Fruit fly (Drosophila melanogaster): Measurements from ENCODE around the gene Scp2.

Gene Scp2

dm6 chr3R:16553459-16554230 lies 29.8 kb downstream of the Scp2 start (continued):
- TF ChIP-seq CG11560 (tag; IDR thresholded peaks at IDR 0.05) (no peak), chm (GFP tag; IDR thresholded peaks at IDR 0.05) (peak; percentile 51; the same call in 1 of the 2 replicates), CG10321 (GFP tag; IDR thresholded peaks at IDR 0.05) (no peak), sqz (GFP tag; optimal IDR thresholded peaks at IDR 0.05) (no peak), Meics (GFP tag; optimal IDR thresholded peaks at IDR 0.05) (peak; percentile 11), ato (GFP tag; IDR thresholded peaks at IDR 0.05; ENCODE audit: partially characterized antibody) (0 out of 2 replicates have a peak, but pooled peaks have one; percentile 24), CG17802 (tag; optimal IDR thresholded peaks at IDR 0.05) (peak; percentile 9), Pdp1 (GFP tag; optimal IDR thresholded peaks at IDR 0.05) (no peak), gcm (GFP tag; optimal IDR thresholded peaks at IDR 0.05) (peak; percentile 81), fd3F (GFP tag; optimal IDR thresholded peaks at IDR 0.05) (no peak), CG12104 (GFP tag; optimal IDR thresholded peaks at IDR 0.05) (peak; percentile 60), CG7556 (GFP tag; optimal IDR thresholded peaks at IDR 0.05) (peak; percentile 24), CG7271 (tag; optimal IDR thresholded peaks at IDR 0.05) (no peak), CG8478 (optimal IDR thresholded peaks at IDR 0.05) (no peak), kni (GFP tag; optimal IDR thresholded peaks at IDR 0.05) (peak; percentile 1), row (GFP tag; IDR thresholded peaks at IDR 0.05) (peak; percentile 25; the same call in 1 of the 3 replicates), CG8359 (GFP tag; optimal IDR thresholded peaks at IDR 0.05; ENCODE audit: borderline replicate concordance) (no peak)

- peak; percentile 100 for TF ChIP-seq zen (tag; optimal IDR thresholded peaks at IDR 0.05)
- no peak for TF ChIP-seq CG14860 (GFP tag; IDR thresholded peaks at IDR 0.05; ENCODE audit: partially characterized antibody)
- peak; percentile 54 for TF ChIP-seq Kr (GFP tag; optimal IDR thresholded peaks at IDR 0.05)
- peak; percentile 29; the same call in 1 of the 3 replicates for TF ChIP-seq CG6791 (GFP tag; IDR thresholded peaks at IDR 0.05; ENCODE audit: partially characterized antibody)
- peak; percentile 93 for TF ChIP-seq kni (GFP tag; optimal IDR thresholded peaks at IDR 0.05)
- peak; percentile 91 for TF ChIP-seq HLHmδ (GFP tag; optimal IDR thresholded peaks at IDR 0.05)
- no peak for TF ChIP-seq Asciz (GFP tag; optimal IDR thresholded peaks at IDR 0.05)
- no peak for TF ChIP-seq Dp (GFP tag; optimal IDR thresholded peaks at IDR 0.05)
- TF ChIP-seq sens (GFP tag), result peak; percentile 71
- TF ChIP-seq gce (GFP tag; IDR thresholded peaks at IDR 0.05), result 0 out of 3 replicates have a peak, but pooled peaks have one; percentile 20
- TF ChIP-seq D (optimal IDR thresholded peaks at IDR 0.05), result peak; percentile 98
- no peak for TF ChIP-seq D (GFP tag; optimal IDR thresholded peaks at IDR 0.05)
- TF ChIP-seq CG13296 (GFP tag; optimal IDR thresholded peaks at IDR 0.05), result no peak
- TF ChIP-seq sug (tag; optimal IDR thresholded peaks at IDR 0.05), result no peak
- no peak for TF ChIP-seq Aef1 (GFP tag; IDR thresholded peaks at IDR 0.05)
- TF ChIP-seq Taf1 (GFP tag; IDR thresholded peaks at IDR 0.05), result no peak
- TF ChIP-seq dati (GFP tag; IDR thresholded peaks at IDR 0.05), result no peak
- TF ChIP-seq zfh1 (GFP tag; IDR thresholded peaks at IDR 0.05), result 0 out of 3 replicates have a peak, but pooled peaks have one; percentile 28
- TF ChIP-seq CG18599 (GFP tag; optimal IDR thresholded peaks at IDR 0.05), result peak; percentile 9
- TF ChIP-seq luna (GFP tag; optimal IDR thresholded peaks at IDR 0.05), result no peak
- no peak for TF ChIP-seq Med (GFP tag)
- TF ChIP-seq abd-A (tag; optimal IDR thresholded peaks at IDR 0.05), result peak; percentile 48
- TF ChIP-seq prd (optimal IDR thresholded peaks at IDR 0.05), result no peak
- TF ChIP-seq prd (GFP tag; IDR thresholded peaks at IDR 0.05), result peak; percentile 22; the same call in 1 of the 3 replicates
- TF ChIP-seq tll (GFP tag; optimal IDR thresholded peaks at IDR 0.05), result peak in 1 of 2 experiments; percentile 66
- peak; percentile 47 for TF ChIP-seq twi (tag; optimal IDR thresholded peaks at IDR 0.05)
- TF ChIP-seq Hr3 (GFP tag; optimal IDR thresholded peaks at IDR 0.05), result no peak
- TF ChIP-seq nerfin-2 (GFP tag; IDR thresholded peaks at IDR 0.05; ENCODE audit: partially characterized antibody), result 0 out of 2 replicates have a peak, but pooled peaks have one; percentile 15
- TF ChIP-seq CG14014 (GFP tag; IDR thresholded peaks at IDR 0.05), result no peak
- TF ChIP-seq pros (GFP tag; optimal IDR thresholded peaks at IDR 0.05), result peak; percentile 78
These were observed 31.5 kb downstream of the Scp2 start for dm6 chr3R:16551680-16552627.
